Worm (Caenorhabditis elegans): ENCODE measurements around the gene cln-3.1.

Gene cln-3.1

ce11 chrV:11263025-11263424 lies 2.4 kb downstream of the cln-3.1 start, which contains the start of gene F07B10.4:
Gene F07B10.4, minus strand, starts transcription at chrV:11263125.
- TF ChIP-seq pax-1 (tag; optimal IDR thresholded peaks at IDR 0.05): no peak
- no peak for TF ChIP-seq ceh-2 (tag; optimal IDR thresholded peaks at IDR 0.05)
- no peak for TF ChIP-seq zip-5 (tag; optimal IDR thresholded peaks at IDR 0.05)

DNA sequence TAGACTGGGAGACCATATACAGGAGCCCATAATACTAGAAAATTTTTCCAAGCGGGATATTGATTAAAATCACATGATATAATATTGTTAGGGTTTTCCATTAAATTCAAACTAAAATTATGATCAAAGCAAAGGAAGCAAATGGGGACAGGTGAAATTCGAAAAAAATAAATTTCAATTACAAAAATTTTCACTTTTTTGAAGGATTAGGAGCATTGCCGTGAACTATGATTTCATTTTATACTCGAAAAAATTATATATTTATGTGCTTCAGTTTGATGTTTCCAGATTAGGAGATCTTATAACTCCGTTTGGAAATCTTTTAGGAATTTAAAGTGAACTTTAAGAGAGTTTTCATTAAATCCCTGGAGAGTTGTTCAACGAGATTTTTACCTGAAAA lies 4.8 kb downstream of the cln-3.1 start, which contains the start of gene F07B10.7:
F07B10.7 (minus strand) TSS at position 101 of the 400 bp plus-strand sequence.
- TF ChIP-seq ceh-48 (tag; optimal IDR thresholded peaks at IDR 0.05): no peak
- no peak for TF ChIP-seq unc-86 (tag; optimal IDR thresholded peaks at IDR 0.05)
- TF ChIP-seq C08G9.2 (tag; optimal IDR thresholded peaks at IDR 0.05): no peak
- no peak for TF ChIP-seq ahr-1 (tag; optimal IDR thresholded peaks at IDR 0.05)
- TF ChIP-seq K02D7.2 (tag; optimal IDR thresholded peaks at IDR 0.05): no peak
- no peak for TF ChIP-seq ceh-9 (tag; optimal IDR thresholded peaks at IDR 0.05)
- TF ChIP-seq fkh-10 (GFP tag; optimal IDR thresholded peaks at IDR 0.05): no peak
- TF ChIP-seq pha-2 (tag; optimal IDR thresholded peaks at IDR 0.05): no peak
- no peak for TF ChIP-seq hlh-6 (tag; optimal IDR thresholded peaks at IDR 0.05)
- no peak for TF ChIP-seq npax-4 (tag; optimal IDR thresholded peaks at IDR 0.05)
- no peak for TF ChIP-seq elt-4 (tag; optimal IDR thresholded peaks at IDR 0.05)
- no peak for TF ChIP-seq odd-2 (tag; optimal IDR thresholded peaks at IDR 0.05)

DNA sequence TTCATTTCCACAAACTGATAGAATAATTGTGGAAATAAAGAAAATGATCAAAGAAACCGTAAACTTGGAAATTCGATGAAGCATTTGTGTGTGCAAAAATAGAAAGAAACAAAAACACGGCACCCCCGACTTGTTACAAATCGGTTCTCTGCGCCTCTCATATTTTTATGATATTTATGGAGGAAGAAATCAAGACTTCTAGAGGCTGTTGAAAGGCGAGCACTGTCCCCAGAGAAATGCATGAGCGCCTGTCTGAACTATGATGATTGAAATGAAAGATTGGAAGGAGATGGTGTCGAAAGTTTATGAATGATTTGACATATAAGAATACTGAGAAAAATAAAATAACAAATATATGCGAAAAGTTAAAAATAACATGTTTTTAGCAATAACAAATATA lies 6.6 kb downstream of the cln-3.1 start, which contains the start of gene lgc-36:
lgc-36 (minus strand) TSS at position 101 of the 400 bp plus-strand sequence.
- TF ChIP-seq pax-1 (tag; optimal IDR thresholded peaks at IDR 0.05): no peak
- no peak for TF ChIP-seq tbx-7 (tag; optimal IDR thresholded peaks at IDR 0.05)
- no peak for TF ChIP-seq madf-2 (tag; optimal IDR thresholded peaks at IDR 0.05)
- TF ChIP-seq ceh-6 (GFP tag; optimal IDR thresholded peaks at IDR 0.05): no peak
- no peak for TF ChIP-seq unc-86 (tag; optimal IDR thresholded peaks at IDR 0.05)
- no peak for TF ChIP-seq ceh-9 (tag; optimal IDR thresholded peaks at IDR 0.05)
- TF ChIP-seq tbx-2 (tag; optimal IDR thresholded peaks at IDR 0.05): no peak
- TF ChIP-seq ceh-31 (tag; optimal IDR thresholded peaks at IDR 0.05): no peak

ce11 chrV:11254980-11255379 lies 10.5 kb downstream of the cln-3.1 start, which contains the start of gene srsx-31:
Gene srsx-31, minus strand, starts transcription at chrV:11255080.
- TF ChIP-seq gmeb-2 (tag; optimal IDR thresholded peaks at IDR 0.05) (no peak), hlh-30 (tag; optimal IDR thresholded peaks at IDR 0.05; ENCODE audit: insufficient read depth) (no peak), fkh-6 (tag; optimal IDR thresholded peaks at IDR 0.05) (no peak), ceh-2 (tag; optimal IDR thresholded peaks at IDR 0.05) (no peak), pros-1 (tag; optimal IDR thresholded peaks at IDR 0.05) (no peak), tbx-2 (tag; optimal IDR thresholded peaks at IDR 0.05) (no peak), ceh-24 (tag; optimal IDR thresholded peaks at IDR 0.05) (no peak), ceh-14 (tag; optimal IDR thresholded peaks at IDR 0.05) (no peak), sdc-2 (tag; optimal IDR thresholded peaks at IDR 0.05) (no peak), dve-1 (tag; optimal IDR thresholded peaks at IDR 0.05) (no peak), ama-1 (optimal IDR thresholded peaks at IDR 0.05) (no peak), rnt-1 (tag; optimal IDR thresholded peaks at IDR 0.05) (no peak), sox-2 (GFP tag; IDR thresholded peaks at IDR 0.05) (no peak), ttx-3 (tag; optimal IDR thresholded peaks at IDR 0.05) (no peak), ceh-6 (GFP tag; optimal IDR thresholded peaks at IDR 0.05) (no peak), hlh-8 (tag; optimal IDR thresholded peaks at IDR 0.05) (no peak), pha-2 (tag; optimal IDR thresholded peaks at IDR 0.05) (no peak)

DNA sequence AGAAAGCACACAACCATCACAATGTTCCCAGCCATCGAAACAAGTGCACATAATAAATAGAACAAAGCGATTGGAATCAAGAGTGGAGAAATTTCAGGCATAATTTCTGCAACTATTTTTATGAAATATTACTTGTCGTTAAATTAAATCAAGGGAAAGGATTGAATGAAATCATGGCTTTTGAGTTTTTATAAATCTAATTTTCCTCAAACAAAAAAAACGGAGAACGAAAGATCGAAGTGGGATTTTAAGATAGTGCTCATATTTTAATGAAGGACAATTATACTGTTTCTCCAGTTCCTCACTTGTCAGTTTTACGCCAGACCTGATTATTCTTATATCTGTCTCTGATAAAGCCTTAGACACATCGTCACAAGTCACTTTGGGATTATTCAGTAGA lies 13.0 kb downstream of the cln-3.1 start, which contains the start of gene srsx-33:
srsx-33 (minus strand) TSS at position 101 of the 400 bp plus-strand sequence.
- no peak for TF ChIP-seq pha-4 (tag; optimal IDR thresholded peaks at IDR 0.05)
- no peak for TF ChIP-seq K02D7.2 (tag; optimal IDR thresholded peaks at IDR 0.05)
- TF ChIP-seq sox-4 (tag; optimal IDR thresholded peaks at IDR 0.05): no peak
- TF ChIP-seq sox-2 (GFP tag; IDR thresholded peaks at IDR 0.05): no peak
- TF ChIP-seq hlh-13 (GFP tag; optimal IDR thresholded peaks at IDR 0.05): no peak
- no peak for TF ChIP-seq sdc-2 (tag; optimal IDR thresholded peaks at IDR 0.05)
- no peak for TF ChIP-seq pqm-1 (tag; optimal IDR thresholded peaks at IDR 0.05)
- TF ChIP-seq ceh-48 (tag; optimal IDR thresholded peaks at IDR 0.05): no peak
- TF ChIP-seq ama-1 (optimal IDR thresholded peaks at IDR 0.05): no peak
- TF ChIP-seq unc-86 (tag; optimal IDR thresholded peaks at IDR 0.05): no peak
- TF ChIP-seq madf-2 (tag; optimal IDR thresholded peaks at IDR 0.05): no peak
- no peak for TF ChIP-seq rnt-1 (tag; optimal IDR thresholded peaks at IDR 0.05)
